Fruit fly (Drosophila melanogaster) S2 (cell line): Measurements from ENCODE around the gene exex.

ENCODE experiments used
- CG8478 ChIP-seq: fragments of >200 bp; optimal IDR thresholded peaks from 2 replicates; lab custom pipeline; 2018
- CTCF ChIP-seq, 2 experiments: fragments of >200 bp; optimal IDR thresholded peaks; 2 replicates each; lab custom pipeline; 2018

dm6 chr3L:7915808-7916619, 32.0 kb upstream of the exex start:
- TF ChIP-seq CTCF (optimal IDR thresholded peaks at IDR 0.05; lab: Kevin White, UChicago) (no peak), CG8478 (no peak)
